Fruit fly (Drosophila melanogaster) whole organism, embryonic: ENCODE results near the gene CG5815.

Experiments used
- BtbVII ChIP-seq: fragments of 200-800 bp; sonication (Bioruptor generic); optimal IDR thresholded peaks from 3 replicates; lab custom pipeline; 2017; ENCODE audit warnings: missing biosample characterization, mild to moderate bottlenecking, missing genetic modification characterization
- CG10565 ChIP-seq: fragments of 200-800 bp; sonication (Bioruptor generic); optimal IDR thresholded peaks from 3 replicates; lab custom pipeline; 2016; ENCODE audit warnings: missing biosample characterization, mild to moderate bottlenecking, missing genetic modification characterization
- CG12104 ChIP-seq: fragments of 200-800 bp; sonication (Bioruptor generic); optimal IDR thresholded peaks from 3 replicates; lab custom pipeline; 2016; ENCODE audit warnings: missing biosample characterization, missing genetic modification characterization
- CG12236 ChIP-seq: fragments of 200-800 bp; sonication (Bioruptor generic); optimal IDR thresholded peaks from 2 replicates; lab custom pipeline; 2016; ENCODE audit warnings: missing biosample characterization, missing genetic modification characterization
- CG13123 ChIP-seq: fragments of 200-800 bp; sonication (Bioruptor generic); optimal IDR thresholded peaks from 2 replicates; lab custom pipeline; 2016; ENCODE audit warnings: missing biosample characterization, missing genetic modification characterization
- CG13424 ChIP-seq: fragments of 200-800 bp; sonication (Bioruptor generic); optimal IDR thresholded peaks from 2 replicates; lab custom pipeline; 2019; ENCODE audit warnings: missing biosample characterization, mild to moderate bottlenecking, missing genetic modification characterization, moderate library complexity
- CG15479 ChIP-seq: fragments of 200-800 bp; sonication (Bioruptor generic); optimal IDR thresholded peaks from 3 replicates; lab custom pipeline; 2019; ENCODE audit warnings: missing biosample characterization, mild to moderate bottlenecking, missing genetic modification characterization, moderate library complexity
- CG16863 ChIP-seq: fragments of 200-800 bp; sonication (Bioruptor generic); optimal IDR thresholded peaks from 3 replicates; lab custom pipeline; 2016; ENCODE audit warnings: missing biosample characterization, missing genetic modification characterization
- CG17385 ChIP-seq: fragments of 200-800 bp; sonication (Bioruptor generic); optimal IDR thresholded peaks from 3 replicates; lab custom pipeline; 2018; ENCODE audit warnings: missing biosample characterization, mild to moderate bottlenecking, missing genetic modification characterization
- CG33557 ChIP-seq: fragments of 200-800 bp; sonication (Bioruptor generic); optimal IDR thresholded peaks from 2 replicates; lab custom pipeline; 2019; ENCODE audit warnings: missing biosample characterization, mild to moderate bottlenecking, missing genetic modification characterization, moderate library complexity
- CG6175 ChIP-seq: fragments of 200-800 bp; sonication (Bioruptor generic); IDR thresholded peaks from 3 replicates; pipeline ENCODE4 v1.3.6; 2022; ENCODE audit warnings: missing biosample characterization, missing genetic modification characterization
- CG6683 ChIP-seq: fragments of 200-800 bp; sonication (Bioruptor generic); optimal IDR thresholded peaks from 2 replicates; lab custom pipeline; 2017; ENCODE audit warnings: missing biosample characterization, mild to moderate bottlenecking, missing genetic modification characterization, missing genetic modification reagents
- CG6765 ChIP-seq: fragments of 200-800 bp; sonication (Bioruptor generic); optimal IDR thresholded peaks from 3 replicates; lab custom pipeline; 2017; ENCODE audit warnings: missing biosample characterization, mild to moderate bottlenecking, missing genetic modification characterization
- CG7928 ChIP-seq: fragments of 200-800 bp; sonication (Bioruptor generic); optimal IDR thresholded peaks from 2 replicates; lab custom pipeline; 2017; ENCODE audit warnings: missing biosample characterization, mild to moderate bottlenecking, missing genetic modification characterization
- CG8924 ChIP-seq: fragments of 200-800 bp; optimal IDR thresholded peaks from 3 replicates; lab custom pipeline; 2019; ENCODE audit warnings: missing biosample characterization, mild to moderate bottlenecking, missing genetic modification characterization, moderate library complexity
- CkIIα-i1 ChIP-seq: fragments of 200-800 bp; sonication (Bioruptor generic); IDR thresholded peaks from 2 replicates; pipeline ENCODE4 v1.3.6; 2022; ENCODE audit warnings: missing biosample characterization, missing genetic modification characterization
- E2f1 ChIP-seq: fragments of 200-800 bp; sonication (Bioruptor generic); IDR thresholded peaks from 2 replicates; pipeline ENCODE4 v1.3.6; 2022; ENCODE audit warnings: missing biosample characterization, missing genetic modification characterization
- GATAe ChIP-seq: fragments of 200-800 bp; sonication (Bioruptor generic); conservative IDR thresholded peaks from 2 replicates; pipeline ENCODE4 v1.3.6; 2022; ENCODE audit warnings: missing biosample characterization, missing genetic modification characterization
- HLHmδ ChIP-seq: fragments of 200-800 bp; sonication (Bioruptor generic); optimal IDR thresholded peaks from 2 replicates; lab custom pipeline; 2018; ENCODE audit warnings: missing biosample characterization, mild to moderate bottlenecking, missing genetic modification characterization, moderate library complexity
- Nf-YA ChIP-seq: fragments of 200-800 bp; sonication (Bioruptor generic); IDR thresholded peaks from 2 replicates; pipeline ENCODE4 v1.3.6; 2022; ENCODE audit warnings: missing biosample characterization, missing genetic modification characterization
- Pdp1 ChIP-seq, 2 experiments: fragments of 200-800 bp; sonication (Bioruptor generic); optimal IDR thresholded peaks; 3 replicates each; lab custom pipeline; 2016; ENCODE audit warnings: missing biosample characterization in 2 of 2, missing genetic modification characterization in 2 of 2, mild to moderate bottlenecking in 1 of 2, moderate library complexity in 1 of 2
- Poxn ChIP-seq: fragments of 200-800 bp; sonication (Bioruptor generic); IDR thresholded peaks from 2 replicates; pipeline ENCODE4 v1.3.6; 2022; ENCODE audit warnings: missing biosample characterization, missing genetic modification characterization
- Sox100B ChIP-seq: fragments of 200-800 bp; sonication (Bioruptor generic); optimal IDR thresholded peaks from 3 replicates; lab custom pipeline; 2018; ENCODE audit warnings: missing biosample characterization, mild to moderate bottlenecking, missing genetic modification characterization
- Ssrp ChIP-seq: fragments of 200-800 bp; sonication (Bioruptor generic); optimal IDR thresholded peaks from 2 replicates; lab custom pipeline; 2018; ENCODE audit warnings: missing biosample characterization, mild to moderate bottlenecking, missing genetic modification characterization, moderate library complexity
- ems ChIP-seq: fragments of 200-800 bp; sonication (Bioruptor generic); optimal IDR thresholded peaks from 3 replicates; lab custom pipeline; 2016; ENCODE audit warnings: missing biosample characterization, missing genetic modification characterization
- en ChIP-seq: fragments of 200-800 bp; sonication (Bioruptor generic); optimal IDR thresholded peaks from 2 replicates; lab custom pipeline; 2016; ENCODE audit warnings: missing biosample characterization, missing genetic modification characterization
- fd3F ChIP-seq: fragments of 200-800 bp; sonication (Bioruptor generic); optimal IDR thresholded peaks from 2 replicates; lab custom pipeline; 2018; ENCODE audit warnings: missing biosample characterization, mild to moderate bottlenecking, missing genetic modification characterization, moderate library complexity
- ftz-f1 ChIP-seq: fragments of 200-800 bp; sonication (Bioruptor generic); optimal IDR thresholded peaks from 2 replicates; lab custom pipeline; 2016; ENCODE audit warnings: missing biosample characterization, missing genetic modification characterization
- gfzf ChIP-seq: fragments of 200-800 bp; sonication (Bioruptor generic); optimal IDR thresholded peaks from 2 replicates; lab custom pipeline; 2016; ENCODE audit warnings: missing biosample characterization, mild to moderate bottlenecking, missing genetic modification characterization, moderate library complexity
- h ChIP-seq: fragments of >200 bp; optimal IDR thresholded peaks from 2 replicates; lab custom pipeline; 2017
- her ChIP-seq: fragments of 200-800 bp; sonication (Bioruptor generic); optimal IDR thresholded peaks from 2 replicates; lab custom pipeline; 2016; ENCODE audit warnings: missing biosample characterization, missing genetic modification characterization
- jigr1 ChIP-seq: fragments of 200-800 bp; sonication (Bioruptor generic); IDR thresholded peaks from 3 replicates; pipeline ENCODE4 v1.3.6; 2022; ENCODE audit warnings: missing biosample characterization, missing genetic modification characterization
- p53 ChIP-seq: fragments of 200-800 bp; sonication (Bioruptor generic); optimal IDR thresholded peaks from 2 replicates; lab custom pipeline; 2016; ENCODE audit warnings: missing biosample characterization, missing genetic modification characterization
- pho ChIP-seq: fragments of 200-800 bp; sonication (Bioruptor generic); optimal IDR thresholded peaks from 2 replicates; lab custom pipeline; 2016; ENCODE audit warnings: missing biosample characterization, missing genetic modification characterization
- psq ChIP-seq: fragments of 200-800 bp; sonication (Bioruptor generic); optimal IDR thresholded peaks from 2 replicates; lab custom pipeline; 2017; ENCODE audit warnings: missing biosample characterization, missing genetic modification characterization
- sc ChIP-seq, 3 experiments: fragments of >200 bp in 2 of 3; fragments of 200-800 bp in 1 of 3; sonication (Bioruptor generic) in 1 of 3; optimal IDR thresholded peaks; 2 replicates in 2 of 3; 3 replicates in 1 of 3; lab custom pipeline; 2017; ENCODE audit warnings: mild to moderate bottlenecking in 1 of 3, missing biosample characterization in 1 of 3, missing genetic modification characterization in 1 of 3, missing genetic modification reagents in 1 of 3
- seq ChIP-seq: fragments of 200-800 bp; sonication (Bioruptor generic); IDR thresholded peaks from 2 replicates; pipeline ENCODE4 v1.3.6; 2022; ENCODE audit warnings: missing biosample characterization, missing genetic modification characterization
- slbo ChIP-seq: fragments of 200-800 bp; sonication (Bioruptor generic); IDR thresholded peaks from 2 replicates; pipeline ENCODE4 v1.3.6; 2022; ENCODE audit warnings: missing biosample characterization, missing genetic modification characterization
- tll ChIP-seq, 2 experiments: fragments of 200-800 bp in 1 of 2; fragments of >200 bp in 1 of 2; sonication (Bioruptor generic) in 1 of 2; optimal IDR thresholded peaks; 2 replicates each; lab custom pipeline; 2017 to 2019; ENCODE audit warnings: missing biosample characterization in 2 of 2, missing genetic modification characterization in 2 of 2, mild to moderate bottlenecking in 1 of 2, moderate library complexity in 1 of 2
- toy ChIP-seq: fragments of 200-800 bp; sonication (Bioruptor generic); IDR thresholded peaks from 2 replicates; pipeline ENCODE4 v1.3.6; 2022; ENCODE audit warnings: missing biosample characterization, missing genetic modification characterization
- trem ChIP-seq: fragments of 200-800 bp; optimal IDR thresholded peaks from 3 replicates; lab custom pipeline; 2019; ENCODE audit warnings: missing biosample characterization, mild to moderate bottlenecking, missing genetic modification characterization, moderate library complexity
- unc-4 ChIP-seq: fragments of 200-800 bp; sonication (Bioruptor generic); IDR thresholded peaks from 2 replicates; pipeline ENCODE4 v1.3.6; 2022; ENCODE audit warnings: missing biosample characterization, missing genetic modification characterization; ENCODE audit not compliant: partially characterized antibody
- wdn ChIP-seq: fragments of 200-800 bp; sonication (Bioruptor generic); IDR thresholded peaks from 2 replicates; pipeline ENCODE4 v1.3.6; 2022; ENCODE audit warnings: missing biosample characterization, missing genetic modification characterization
- zfh2 ChIP-seq: fragments of 200-800 bp; sonication (Bioruptor generic); optimal IDR thresholded peaks from 2 replicates; lab custom pipeline; 2016; ENCODE audit warnings: missing biosample characterization, missing genetic modification characterization

CG5815 gene

DNA sequence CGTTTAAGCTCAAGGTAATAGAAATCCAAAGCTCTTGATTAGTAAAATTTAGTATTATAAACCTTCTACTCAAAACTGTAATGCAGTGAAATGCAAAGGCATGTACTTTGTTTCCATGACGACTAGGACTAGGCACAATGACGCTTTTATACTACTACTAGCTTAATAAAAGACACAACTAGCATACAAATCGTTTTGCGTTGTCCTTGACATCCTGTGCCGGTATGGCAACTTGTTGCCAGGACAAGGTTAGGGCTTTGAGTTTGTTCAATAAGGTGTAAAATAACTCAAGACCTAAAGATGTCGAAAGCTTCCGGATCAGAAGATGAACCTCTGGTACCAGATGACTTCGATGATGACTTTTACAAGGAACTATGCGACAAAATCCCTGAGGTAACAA, 6.0 kb downstream of the CG5815 start, which contains the start of gene CG5882:
TSS of gene CG5882 (plus strand) at position 301 of the 400 bp plus-strand sequence.
- TF ChIP-seq Pdp1 (GFP tag; optimal IDR thresholded peaks at IDR 0.05; lab: Kevin White, UChicago) (no peak), ems (GFP tag; lab: Kevin White, UChicago) (no peak), sc (optimal IDR thresholded peaks at IDR 0.05; lab: Kevin White, UChicago) (no peak), sc (GFP tag; optimal IDR thresholded peaks at IDR 0.05; lab: Kevin White, UChicago) (no peak), CG17385 (GFP tag; lab: Kevin White, UChicago) (no peak), BtbVII (GFP tag; lab: Kevin White, UChicago) (no peak), en (GFP tag; lab: Kevin White, UChicago) (no peak), E2f1 (GFP tag; lab: Robert Waterston, UW) (no peak), tll (GFP tag; optimal IDR thresholded peaks at IDR 0.05; lab: Kevin White, UChicago) (no peak), trem (tag; lab: Kevin White, UChicago) (no peak), CG13424 (no peak), zfh2 (GFP tag; lab: Kevin White, UChicago) (no peak), CG7928 (no peak), GATAe (GFP tag; lab: Robert Waterston, UW) (no peak), CkIIα-i1 (GFP tag; lab: Robert Waterston, UW) (no peak), CG16863 (GFP tag; lab: Kevin White, UChicago) (no peak), seq (GFP tag; lab: Robert Waterston, UW) (no peak), CG6683 (GFP tag; lab: Kevin White, UChicago) (no peak), p53 (no peak)

DNA sequence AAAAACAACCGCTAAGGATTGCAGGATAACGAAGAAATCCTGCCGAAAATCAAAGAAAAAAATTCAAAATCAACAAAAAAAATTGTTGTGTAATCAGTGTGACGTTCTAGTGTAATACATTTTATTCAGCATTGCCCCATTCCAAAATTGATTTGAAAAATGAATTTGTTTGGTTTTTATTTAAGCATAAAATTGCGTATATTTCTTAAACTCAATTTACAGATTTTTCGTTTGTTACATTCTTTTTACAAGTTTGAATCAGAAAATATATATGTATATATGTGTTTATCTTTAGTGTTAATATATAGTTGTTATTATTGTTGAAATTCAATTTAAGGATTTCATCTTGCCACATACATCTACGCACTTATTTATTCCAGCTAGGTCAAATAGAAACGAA, 12.2 kb downstream of the CG5815 start, which contains the start of gene CG6059:
TSS of gene CG6059 (minus strand) at position 101 of the 400 bp plus-strand sequence.
- TF ChIP-seq Nf-YA (GFP tag; lab: Robert Waterston, UW) = no peak
- TF ChIP-seq slbo (GFP tag; lab: Robert Waterston, UW) = no peak
- TF ChIP-seq ftz-f1 (GFP tag; lab: Kevin White, UChicago) = no peak
- no peak for TF ChIP-seq toy
- TF ChIP-seq gfzf = no peak
- no peak for TF ChIP-seq CG6175 (GFP tag; lab: Robert Waterston, UW)
- TF ChIP-seq CG13123 (GFP tag; lab: Kevin White, UChicago) = no peak
- TF ChIP-seq psq = no peak
- TF ChIP-seq wdn (GFP tag; lab: Robert Waterston, UW) = no peak

DNA sequence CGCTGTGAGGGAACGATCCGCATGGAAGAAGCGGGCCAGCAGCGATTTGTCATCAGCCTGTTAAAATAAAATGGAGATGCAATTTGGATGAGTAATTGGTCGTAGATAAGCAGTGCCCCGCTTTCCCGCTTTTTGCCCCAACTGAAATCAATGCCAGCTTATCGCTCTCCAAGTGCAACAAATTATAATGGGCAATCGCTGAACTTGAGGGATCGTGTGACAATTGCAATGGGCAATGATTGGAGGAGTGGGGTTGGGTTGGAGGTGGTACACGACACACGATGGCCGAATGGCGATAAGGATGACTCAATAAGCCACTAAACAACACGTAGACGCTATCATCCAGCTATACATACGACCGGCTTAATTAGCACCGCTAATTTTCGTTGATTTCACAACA, 16.4 kb downstream of the CG5815 start:
- TF ChIP-seq Ssrp (no peak), CG12236 (GFP tag; lab: Kevin White, UChicago) (no peak), slbo (GFP tag; lab: Robert Waterston, UW) (no peak), HLHmδ (GFP tag; lab: Kevin White, UChicago) (no peak), her (GFP tag; lab: Kevin White, UChicago) (no peak), gfzf (no peak), CG10565 (no peak), CG33557 (no peak), h (lab: Kevin White, UChicago) (no peak), CG12104 (GFP tag; lab: Kevin White, UChicago) (no peak), unc-4 (GFP tag; lab: Robert Waterston, UW) (no peak), pho (GFP tag; lab: Kevin White, UChicago) (no peak), Sox100B (no peak), CG6765 (no peak), CG8924 (no peak), jigr1 (GFP tag; lab: Robert Waterston, UW) (no peak), Poxn (no peak), CG15479 (GFP tag; lab: Kevin White, UChicago) (no peak), fd3F (GFP tag; lab: Kevin White, UChicago) (no peak)
- TF ChIP-seq, all 482 proteins: peak for 0
